Worm (Caenorhabditis elegans) whole organism, L4 larva: ENCODE measurements around the gene K08F9.3.

Experiments
- F37D6.2 ChIP-seq: sonication (generic microtip); optimal IDR thresholded peaks from 2 replicates; lab custom pipeline; 2016; ENCODE audit warnings: mild to moderate bottlenecking, missing genetic modification characterization, missing compliant biosample characterization
- R02D3.7 ChIP-seq: fragments of 150-350 bp; sonication (generic microtip); optimal IDR thresholded peaks from 3 replicates; lab custom pipeline; 2014; ENCODE audit warnings: missing biosample characterization, missing genetic modification characterization
- T20F7.1 ChIP-seq: fragments of 200-800 bp; sonication (Bioruptor generic); optimal IDR thresholded peaks from 2 replicates; lab custom pipeline; 2018; ENCODE audit warnings: mild to moderate bottlenecking, missing genetic modification characterization, missing compliant biosample characterization
- T26A8.4 ChIP-seq: fragments of 200-800 bp; sonication (Bioruptor generic); IDR thresholded peaks from 2 replicates; pipeline ENCODE4 v1.3.6; 2022; ENCODE audit warnings: missing genetic modification characterization, missing compliant biosample characterization
- Y75B8A.6 ChIP-seq: fragments of 200-800 bp; sonication (Bioruptor generic); IDR thresholded peaks from 2 replicates; pipeline ENCODE4 v1.3.6; 2022; ENCODE audit warnings: missing genetic modification reagents, missing genetic modification characterization, missing compliant biosample characterization
- ZK337.2 ChIP-seq: fragments of 200-800 bp; sonication (Bioruptor generic); IDR thresholded peaks from 2 replicates; pipeline ENCODE4 v1.3.6; 2022; ENCODE audit warnings: missing genetic modification reagents, missing genetic modification characterization, missing compliant biosample characterization
- aha-1 ChIP-seq: fragments of 150-350 bp; peaks from one replicate; lab custom pipeline; 2014; ENCODE audit warnings: missing biosample characterization, missing genetic modification characterization
- arid-1 ChIP-seq: fragments of 200-800 bp; sonication (Bioruptor generic); conservative IDR thresholded peaks from 2 replicates; pipeline ENCODE4 v1.3.6; 2022; ENCODE audit warnings: missing genetic modification reagents, missing genetic modification characterization, missing compliant biosample characterization
- ceh-44 ChIP-seq: fragments of 200-800 bp; sonication (Bioruptor generic); IDR thresholded peaks from 2 replicates; pipeline ENCODE4 v1.3.6; 2022; ENCODE audit warnings: missing genetic modification reagents, missing genetic modification characterization, missing compliant biosample characterization
- daf-16 ChIP-seq, 3 experiments: sonication (generic microtip); optimal IDR thresholded peaks; 2 replicates each; lab custom pipeline; 2016 to 2017; ENCODE audit warnings: missing genetic modification characterization in 3 of 3, missing genetic modification reagents in 3 of 3, mild to moderate bottlenecking in 2 of 3, missing compliant biosample characterization in 2 of 3, missing biosample characterization in 1 of 3, moderate library complexity in 1 of 3
- dmd-6 ChIP-seq: fragments of 200-800 bp; sonication (Bioruptor generic); IDR thresholded peaks from 2 replicates; pipeline ENCODE4 v1.3.6; 2022; ENCODE audit warnings: missing genetic modification reagents, missing genetic modification characterization, missing compliant biosample characterization
- dmd-8 ChIP-seq: fragments of 200-800 bp; sonication (Bioruptor generic); IDR thresholded peaks from 2 replicates; pipeline ENCODE4 v1.3.6; 2022; ENCODE audit warnings: missing genetic modification characterization, missing compliant biosample characterization
- dpl-1 ChIP-seq: fragments of 150-350 bp; optimal IDR thresholded peaks from 2 replicates; lab custom pipeline; 2014; ENCODE audit warnings: missing biosample characterization, missing genetic modification reagents, missing genetic modification characterization
- duxl-1 ChIP-seq: sonication (generic microtip); optimal IDR thresholded peaks from 2 replicates; lab custom pipeline; 2016; ENCODE audit warnings: mild to moderate bottlenecking, missing genetic modification characterization, moderate library complexity, missing compliant biosample characterization; ENCODE audit not compliant: poor library complexity
- dve-1 ChIP-seq: sonication (generic microtip); optimal IDR thresholded peaks from 2 replicates; lab custom pipeline; 2017; ENCODE audit warnings: antibody characterized with exemption, mild to moderate bottlenecking, missing genetic modification characterization, missing compliant biosample characterization; ENCODE audit not compliant: insufficient read depth
- fos-1 ChIP-seq: fragments of 150-350 bp; optimal IDR thresholded peaks from 2 replicates; lab custom pipeline; 2014; ENCODE audit warnings: missing biosample characterization, missing genetic modification characterization
- hlh-11 ChIP-seq: fragments of 200-800 bp; sonication (Bioruptor generic); optimal IDR thresholded peaks from 2 replicates; lab custom pipeline; 2018; ENCODE audit warnings: mild to moderate bottlenecking, missing genetic modification characterization, missing compliant biosample characterization
- jun-1 ChIP-seq: fragments of 150-350 bp; optimal IDR thresholded peaks from 2 replicates; lab custom pipeline; 2014; ENCODE audit warnings: missing biosample characterization, missing genetic modification reagents, missing genetic modification characterization
- lin-1 ChIP-seq: fragments of 200-800 bp; sonication (Bioruptor generic); IDR thresholded peaks from 2 replicates; pipeline ENCODE4 v1.3.6; 2022; ENCODE audit warnings: missing genetic modification reagents, missing genetic modification characterization, missing compliant biosample characterization
- lin-13 ChIP-seq: fragments of 150-350 bp; optimal IDR thresholded peaks from 2 replicates; lab custom pipeline; 2014; ENCODE audit warnings: missing biosample characterization, missing genetic modification reagents, missing genetic modification characterization
- lin-29 ChIP-seq: fragments of 200-800 bp; sonication (Bioruptor generic); IDR thresholded peaks from 2 replicates; pipeline ENCODE4 v1.3.6; 2022; ENCODE audit warnings: missing genetic modification reagents, missing genetic modification characterization, missing compliant biosample characterization
- lin-38 ChIP-seq: fragments of 200-800 bp; sonication (Bioruptor generic); IDR thresholded peaks from 2 replicates; pipeline ENCODE4 v1.3.6; 2022; ENCODE audit warnings: missing genetic modification reagents, missing genetic modification characterization, missing compliant biosample characterization
- lsy-2 ChIP-seq, 2 experiments: fragments of 150-350 bp in 1 of 2; sonication (generic microtip) in 1 of 2; optimal IDR thresholded peaks; 2 replicates each; lab custom pipeline; 2014 to 2017; ENCODE audit warnings: missing biosample characterization in 2 of 2, missing genetic modification characterization in 2 of 2
- mdl-1 ChIP-seq, 2 experiments: fragments of 150-350 bp in 1 of 2; sonication (generic microtip) in 1 of 2; optimal IDR thresholded peaks; 2 replicates each; lab custom pipeline; 2014 to 2017; ENCODE audit warnings: missing biosample characterization in 2 of 2, missing genetic modification characterization in 2 of 2
- mdt-29 ChIP-seq: fragments of 200-800 bp; sonication (Bioruptor generic); IDR thresholded peaks from 2 replicates; pipeline ENCODE4 v1.3.6; 2022; ENCODE audit warnings: missing genetic modification reagents, missing genetic modification characterization, missing compliant biosample characterization
- mep-1 ChIP-seq: fragments of 150-350 bp; sonication (generic microtip); optimal IDR thresholded peaks from 3 replicates; lab custom pipeline; 2014; ENCODE audit warnings: missing biosample characterization, missing genetic modification characterization
- mxl-2 ChIP-seq: fragments of 200-800 bp; sonication (Bioruptor generic); conservative IDR thresholded peaks from 2 replicates; pipeline ENCODE4 v1.3.6; 2022; ENCODE audit warnings: missing genetic modification reagents, missing genetic modification characterization, missing compliant biosample characterization
- nhr-102 ChIP-seq: sonication (generic microtip); optimal IDR thresholded peaks from 2 replicates; lab custom pipeline; 2016; ENCODE audit warnings: mild to moderate bottlenecking, missing genetic modification characterization, moderate library complexity, missing compliant biosample characterization
- nhr-11 ChIP-seq: fragments of 150-350 bp; optimal IDR thresholded peaks from 2 replicates; lab custom pipeline; 2014; ENCODE audit warnings: missing biosample characterization, missing genetic modification characterization
- nhr-111 ChIP-seq: fragments of 200-800 bp; sonication (Bioruptor generic); optimal IDR thresholded peaks from 2 replicates; lab custom pipeline; 2018; ENCODE audit warnings: mild to moderate bottlenecking, missing genetic modification characterization, missing compliant biosample characterization
- nhr-42 ChIP-seq: fragments of 200-800 bp; sonication (Bioruptor generic); IDR thresholded peaks from 2 replicates; pipeline ENCODE4 v1.3.6; 2022; ENCODE audit warnings: missing genetic modification characterization, missing compliant biosample characterization
- nhr-48 ChIP-seq: sonication (generic microtip); optimal IDR thresholded peaks from 2 replicates; lab custom pipeline; 2016; ENCODE audit warnings: mild to moderate bottlenecking, missing genetic modification characterization, missing compliant biosample characterization
- nhr-6 ChIP-seq: fragments of 150-350 bp; optimal IDR thresholded peaks from 2 replicates; lab custom pipeline; 2014; ENCODE audit warnings: missing biosample characterization, missing genetic modification characterization
- pha-4 ChIP-seq, 2 experiments: fragments of 150-350 bp in 1 of 2; fragments of 200-800 bp in 1 of 2; sonication (Bioruptor generic) in 1 of 2; IDR thresholded peaks in 1 of 2; optimal IDR thresholded peaks in 1 of 2; 2 replicates each; pipeline versions ENCODE4 v1.3.6 to Lab custom; 2014 to 2022; ENCODE audit warnings: missing genetic modification characterization in 2 of 2, missing genetic modification reagents in 2 of 2, missing biosample characterization in 1 of 2, missing compliant biosample characterization in 1 of 2
- php-3 ChIP-seq: fragments of 200-800 bp; sonication (Bioruptor generic); IDR thresholded peaks from 2 replicates; pipeline ENCODE4 v1.3.6; 2022; ENCODE audit warnings: missing genetic modification reagents, missing genetic modification characterization, missing compliant biosample characterization
- pqm-1 ChIP-seq: sonication (generic microtip); optimal IDR thresholded peaks from 2 replicates; lab custom pipeline; 2017; ENCODE audit warnings: missing biosample characterization, missing genetic modification characterization
- snpc-4 ChIP-seq: fragments of 150-350 bp; optimal IDR thresholded peaks from 2 replicates; lab custom pipeline; 2014; ENCODE audit warnings: missing biosample characterization, missing genetic modification characterization
- tra-1 ChIP-seq: fragments of 200-800 bp; sonication (Bioruptor generic); IDR thresholded peaks from 2 replicates; pipeline ENCODE4 v1.3.6; 2022; ENCODE audit warnings: missing genetic modification reagents, missing genetic modification characterization, missing compliant biosample characterization
- unc-62 ChIP-seq, 3 experiments: fragments of 150-350 bp in 1 of 3; sonication (generic microtip); optimal IDR thresholded peaks in 2 of 3; peaks in 1 of 3; 1 replicate in 1 of 3; 2 replicates in 2 of 3; lab custom pipeline; 2014 to 2017; ENCODE audit warnings: missing biosample characterization in 3 of 3, missing genetic modification characterization in 3 of 3, missing genetic modification reagents in 3 of 3, missing genotype in 1 of 3
- zfp-3 ChIP-seq: fragments of 200-800 bp; sonication (Bioruptor generic); conservative IDR thresholded peaks from 2 replicates; pipeline ENCODE4 v1.3.6; 2022; ENCODE audit warnings: missing genetic modification reagents, missing genetic modification characterization, missing compliant biosample characterization
- zip-2 ChIP-seq: fragments of 150-350 bp; optimal IDR thresholded peaks from 2 replicates; lab custom pipeline; 2014; ENCODE audit warnings: missing biosample characterization, missing genetic modification characterization
- ztf-11 ChIP-seq: fragments of 150-350 bp; optimal IDR thresholded peaks from 2 replicates; lab custom pipeline; 2014; ENCODE audit warnings: missing biosample characterization, missing genetic modification characterization
- ztf-7 ChIP-seq: fragments of 150-350 bp; optimal IDR thresholded peaks from 2 replicates; lab custom pipeline; 2014; ENCODE audit warnings: missing biosample characterization, missing genetic modification characterization

The K08F9.3 gene

DNA sequence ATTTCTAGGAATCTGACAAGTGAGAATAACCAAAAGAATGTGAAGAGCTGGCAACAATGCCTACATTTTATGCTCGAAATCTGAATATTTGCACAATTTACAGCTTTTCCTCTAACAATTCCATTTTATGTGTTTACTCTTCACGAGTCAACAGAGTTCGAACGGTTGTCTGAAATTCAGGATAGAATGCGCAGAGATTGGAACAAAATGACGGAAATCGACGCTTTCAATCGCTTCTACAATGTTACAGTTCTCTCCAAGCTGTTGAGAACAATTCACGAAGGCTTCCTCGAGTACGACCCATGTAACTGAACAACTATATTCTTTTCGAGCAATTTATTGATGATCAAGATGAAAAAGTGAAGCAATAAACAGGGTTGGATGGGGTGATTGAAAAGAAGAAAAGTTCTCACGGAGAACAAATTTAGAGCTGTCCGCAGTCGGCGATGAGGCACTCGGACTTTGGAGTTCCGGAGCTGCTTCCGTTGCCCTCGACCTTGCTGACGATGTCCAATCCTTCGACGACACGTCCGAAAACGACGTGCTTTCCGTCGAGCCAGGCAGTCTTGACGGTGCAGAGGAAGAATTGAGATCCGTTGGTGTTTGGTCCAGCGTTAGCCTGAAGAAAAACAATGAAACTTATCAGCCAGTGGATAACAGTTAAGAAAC lies 46.0 kb downstream of the K08F9.3 start, which contains the start of gene Y75B12B.3 (continued):
- TF ChIP-seq lin-29 (GFP tag; lab: Robert Waterston, UW): no peak
- TF ChIP-seq snpc-4: no peak
- no peak for TF ChIP-seq nhr-42 (GFP tag; lab: Robert Waterston, UW)
- TF ChIP-seq php-3 (GFP tag; lab: Robert Waterston, UW): no peak
- no peak for TF ChIP-seq R02D3.7 (tag; lab: Kevin White, UChicago)
- peak; percentile 1 for TF ChIP-seq lin-13 (GFP tag; lab: Kevin White, UChicago)
- TF ChIP-seq nhr-102: peak; percentile 2

DNA sequence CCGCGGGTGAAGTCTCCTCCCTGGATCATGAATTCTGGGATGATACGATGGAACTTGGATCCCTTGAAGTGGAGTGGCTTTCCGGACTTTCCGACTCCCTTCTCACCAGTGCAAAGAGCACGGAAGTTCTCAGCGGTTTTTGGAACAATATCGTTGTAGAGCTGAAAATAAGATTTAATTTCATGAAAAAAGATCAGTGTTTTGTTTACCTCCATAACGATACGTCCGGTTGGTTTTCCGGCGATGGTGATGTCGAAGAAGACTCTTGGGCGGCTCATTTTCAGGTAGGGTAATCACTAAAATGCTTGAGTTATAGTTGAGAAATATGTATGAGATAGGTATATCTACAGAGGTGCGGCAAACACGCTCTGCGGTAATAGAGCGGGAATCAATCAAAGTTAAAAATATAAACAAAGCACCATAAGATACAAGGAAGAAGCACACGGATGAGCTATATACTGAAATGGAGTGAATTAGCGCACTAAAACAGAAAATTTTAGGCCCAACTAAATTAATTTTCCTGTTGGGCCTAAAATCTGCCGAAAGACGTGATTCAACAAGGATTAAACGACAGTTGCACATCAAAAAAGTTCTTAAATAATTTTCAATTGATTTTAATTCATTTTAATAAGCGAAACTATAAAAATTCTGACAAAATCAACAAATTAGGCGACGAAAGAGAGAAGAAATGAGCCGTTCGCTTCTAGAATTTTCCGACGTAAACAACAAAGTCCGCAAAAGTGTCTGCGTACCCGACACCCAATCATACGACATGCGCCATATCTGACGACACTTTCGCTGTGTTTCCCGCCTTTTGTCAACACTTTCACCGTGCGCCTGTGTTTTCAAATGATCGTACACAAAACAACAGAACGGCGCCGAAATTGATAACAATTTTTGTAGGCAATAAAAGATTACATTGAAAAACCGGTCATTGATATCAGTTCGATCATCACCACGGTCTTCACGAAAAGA lies 47.0 kb downstream of the K08F9.3 start, which contains the start of the genes cyn-7 and bath-36:
Gene cyn-7, minus strand, starts transcription at position 296 of the 975 bp plus-strand sequence.
Gene bath-36, plus strand, starts transcription at position 806 of the 975 bp plus-strand sequence.
- TF ChIP-seq ztf-7 (peak; percentile 48), duxl-1 (tag; lab: Kevin White, UChicago) (peak; percentile 37), dpl-1 (GFP tag; lab: Kevin White, UChicago) (peak; percentile 81), ZK337.2 (GFP tag; lab: Robert Waterston, UW) (no peak), zip-2 (tag; lab: Kevin White, UChicago) (peak; percentile 18), jun-1 (tag; lab: Kevin White, UChicago) (no peak), zfp-3 (GFP tag; lab: Robert Waterston, UW) (peak; percentile 62; the same call in 1 of the 2 replicates), dve-1 (tag; lab: Kevin White, UChicago) (peak; percentile 93), lin-13 (GFP tag; lab: Kevin White, UChicago) (peak; percentile 62), lsy-2 (tag; optimal IDR thresholded peaks at IDR 0.05; lab: Kevin White, UChicago) (peak in 1 of 2 experiments; percentile 75), Y75B8A.6 (GFP tag; lab: Robert Waterston, UW) (no peak), F37D6.2 (peak; percentile 24), ztf-11 (tag; lab: Kevin White, UChicago) (no peak), mdl-1 (tag; optimal IDR thresholded peaks at IDR 0.05; lab: Kevin White, UChicago) (peak in 1 of 2 experiments; percentile 55), pha-4 (GFP tag; IDR thresholded peaks at IDR 0.05; lab: Robert Waterston, UW) (0 out of 2 replicates have a peak, but pooled peaks have one; percentile 37), pha-4 (tag; optimal IDR thresholded peaks at IDR 0.05; lab: Kevin White, UChicago) (peak; percentile 38), nhr-6 (tag; lab: Kevin White, UChicago) (peak; percentile 74), mep-1 (tag; lab: Kevin White, UChicago) (peak; percentile 77), aha-1 (tag; lab: Kevin White, UChicago) (peak; percentile 92), mdt-29 (peak; percentile 71; the same call in 1 of the 2 replicates), nhr-111 (GFP tag; lab: Kevin White, UChicago) (no peak), arid-1 (GFP tag; lab: Robert Waterston, UW) (0 out of 2 replicates have a peak, but pooled peaks have one; percentile 28), nhr-48 (peak; percentile 75), daf-16 (GFP tag; optimal IDR thresholded peaks at IDR 0.05; lab: Kevin White, UChicago) (peak; percentile 94 to 97), daf-16 (tag; optimal IDR thresholded peaks at IDR 0.05; lab: Kevin White, UChicago) (peak; percentile 99), php-3 (GFP tag; lab: Robert Waterston, UW) (0 out of 2 replicates have a peak, but pooled peaks have one; percentile 34), hlh-11 (peak; percentile 94), nhr-11 (tag; lab: Kevin White, UChicago) (peak; percentile 71), T20F7.1 (peak; percentile 68), T26A8.4 (GFP tag; lab: Robert Waterston, UW) (peak; percentile 75), fos-1 (no peak), dmd-8 (GFP tag; lab: Robert Waterston, UW) (no peak), unc-62 (GFP tag; optimal IDR thresholded peaks at IDR 0.05 in 1 of 2; lab: Kevin White, UChicago) (no peak), unc-62 (tag; optimal IDR thresholded peaks at IDR 0.05; lab: Kevin White, UChicago) (no peak), nhr-42 (GFP tag; lab: Robert Waterston, UW) (0 out of 2 replicates have a peak, but pooled peaks have one; percentile 39), lin-1 (GFP tag; lab: Robert Waterston, UW) (no peak), ceh-44 (GFP tag; lab: Robert Waterston, UW) (no peak), mxl-2 (GFP tag; lab: Robert Waterston, UW) (no peak), tra-1 (peak; percentile 51; the same call in 1 of the 2 replicates), dmd-6 (peak; percentile 75), pqm-1 (tag; lab: Kevin White, UChicago) (peak; percentile 51), lin-38 (GFP tag; lab: Robert Waterston, UW) (peak; percentile 88)
